Worm (Caenorhabditis elegans) whole organism, young adult: Measurements from ENCODE around the gene F55G1.7.

ENCODE experiments used
- F10E7.11 ChIP-seq: sonication (generic microtip); optimal IDR thresholded peaks from 2 replicates; lab custom pipeline; 2017; ENCODE audit warnings: mild to moderate bottlenecking, missing genetic modification characterization, moderate library complexity, missing compliant biosample characterization
- F37B4.10 ChIP-seq: fragments of 200-800 bp; sonication (Bioruptor generic); IDR thresholded peaks from 2 replicates; pipeline ENCODE4 v1.3.6; 2022; ENCODE audit warnings: missing genetic modification characterization, missing compliant biosample characterization
- F57C9.4 ChIP-seq: sonication (generic microtip); optimal IDR thresholded peaks from 2 replicates; lab custom pipeline; 2017; ENCODE audit warnings: mild to moderate bottlenecking, missing genetic modification characterization, missing compliant biosample characterization
- K12H6.12 ChIP-seq: fragments of 200-800 bp; sonication (Bioruptor generic); optimal IDR thresholded peaks from 2 replicates; lab custom pipeline; 2018; ENCODE audit warnings: mild to moderate bottlenecking, missing genetic modification characterization, missing compliant biosample characterization
- ZK185.1 ChIP-seq: sonication (generic microtip); optimal IDR thresholded peaks from 2 replicates; lab custom pipeline; 2016; ENCODE audit warnings: mild to moderate bottlenecking, missing genetic modification characterization, missing compliant biosample characterization; ENCODE audit not compliant: poor library complexity, severe bottlenecking
- akir-1 ChIP-seq: fragments of 200-800 bp; sonication (Bioruptor generic); optimal IDR thresholded peaks from 2 replicates; lab custom pipeline; 2018; ENCODE audit warnings: mild to moderate bottlenecking, missing genetic modification characterization, moderate library complexity, missing compliant biosample characterization
- aptf-3 ChIP-seq: fragments of 200-800 bp; sonication (Bioruptor generic); IDR thresholded peaks from 2 replicates; pipeline ENCODE4 v1.3.6; 2022; ENCODE audit warnings: missing genetic modification characterization, missing compliant biosample characterization
- attf-3 ChIP-seq: fragments of 200-800 bp; sonication (Bioruptor generic); conservative IDR thresholded peaks from 2 replicates; pipeline ENCODE4 v1.3.6; 2022; ENCODE audit warnings: missing genetic modification reagents, missing genetic modification characterization, missing compliant biosample characterization
- ceh-27 ChIP-seq: fragments of 200-800 bp; sonication (Bioruptor generic); optimal IDR thresholded peaks from 2 replicates; lab custom pipeline; 2018; ENCODE audit warnings: mild to moderate bottlenecking, missing genetic modification characterization, moderate library complexity, missing compliant biosample characterization
- chd-7 ChIP-seq: sonication (generic microtip); optimal IDR thresholded peaks from 2 replicates; lab custom pipeline; 2016; ENCODE audit warnings: mild to moderate bottlenecking, missing genetic modification characterization, moderate library complexity, missing compliant biosample characterization
- egl-18 ChIP-seq: fragments of 200-800 bp; sonication (Bioruptor generic); IDR thresholded peaks from 2 replicates; pipeline ENCODE4 v1.3.6; 2022; ENCODE audit warnings: missing genetic modification reagents, missing genetic modification characterization, missing compliant biosample characterization
- egl-44 ChIP-seq: fragments of 200-800 bp; sonication (Bioruptor generic); IDR thresholded peaks from 2 replicates; pipeline ENCODE4 v1.3.6; 2022; ENCODE audit warnings: missing genetic modification reagents, missing genetic modification characterization, missing compliant biosample characterization
- egrh-3 ChIP-seq: fragments of 200-800 bp; sonication (Bioruptor generic); IDR thresholded peaks from 2 replicates; pipeline ENCODE4 v1.3.6; 2022; ENCODE audit warnings: missing genetic modification reagents, missing genetic modification characterization, missing compliant biosample characterization
- ekl-4 ChIP-seq: fragments of 200-800 bp; sonication (Bioruptor generic); IDR thresholded peaks from 2 replicates; pipeline ENCODE4 v1.3.6; 2022; ENCODE audit warnings: missing genetic modification reagents, missing genetic modification characterization, missing compliant biosample characterization
- fkh-3 ChIP-seq: sonication (generic microtip); optimal IDR thresholded peaks from 2 replicates; lab custom pipeline; 2016; ENCODE audit warnings: mild to moderate bottlenecking, missing genetic modification characterization, missing compliant biosample characterization
- gei-17 ChIP-seq: fragments of 200-800 bp; sonication (Bioruptor generic); optimal IDR thresholded peaks from 2 replicates; lab custom pipeline; 2018; ENCODE audit warnings: mild to moderate bottlenecking, missing genetic modification characterization, missing compliant biosample characterization
- him-1 ChIP-seq: sonication (generic microtip); optimal IDR thresholded peaks from 2 replicates; lab custom pipeline; 2016; ENCODE audit warnings: missing genotype, missing genetic modification reagents, missing genetic modification characterization, missing compliant biosample characterization
- lag-1 ChIP-seq: fragments of 200-800 bp; sonication (Bioruptor generic); IDR thresholded peaks from 2 replicates; pipeline ENCODE4 v1.3.6; 2022; ENCODE audit warnings: missing genetic modification reagents, missing genetic modification characterization, missing compliant biosample characterization
- let-526 ChIP-seq: fragments of 200-800 bp; sonication (Bioruptor generic); IDR thresholded peaks from 2 replicates; pipeline ENCODE4 v1.3.6; 2022; ENCODE audit warnings: missing genetic modification reagents, missing genetic modification characterization, missing compliant biosample characterization
- lin-54 ChIP-seq: fragments of 200-800 bp; sonication (Bioruptor generic); optimal IDR thresholded peaks from 2 replicates; lab custom pipeline; 2018; ENCODE audit warnings: mild to moderate bottlenecking, missing genetic modification characterization, missing compliant biosample characterization
- lsy-27 ChIP-seq: sonication (generic microtip); optimal IDR thresholded peaks from 2 replicates; lab custom pipeline; 2017; ENCODE audit warnings: missing genetic modification characterization, mild to moderate bottlenecking, missing compliant biosample characterization, antibody characterized with exemption, missing genotype, borderline replicate concordance; ENCODE audit not compliant: insufficient read depth
- madf-8 ChIP-seq: fragments of 200-800 bp; sonication (Bioruptor generic); conservative IDR thresholded peaks from 2 replicates; pipeline ENCODE4 v1.3.6; 2022; ENCODE audit warnings: missing genetic modification reagents, missing genetic modification characterization, missing compliant biosample characterization
- mes-4 ChIP-seq: sonication (generic microtip); optimal IDR thresholded peaks from 2 replicates; lab custom pipeline; 2016; ENCODE audit warnings: missing genotype, missing genetic modification characterization, missing compliant biosample characterization
- nhr-120 ChIP-seq: fragments of 200-800 bp; sonication (Bioruptor generic); IDR thresholded peaks from 2 replicates; pipeline ENCODE4 v1.3.6; 2022; ENCODE audit warnings: missing genetic modification characterization, missing compliant biosample characterization
- nhr-27 ChIP-seq: fragments of 200-800 bp; sonication (Bioruptor generic); optimal IDR thresholded peaks from 2 replicates; lab custom pipeline; 2018; ENCODE audit warnings: mild to moderate bottlenecking, missing genetic modification characterization, moderate library complexity, missing compliant biosample characterization
- nhr-80 ChIP-seq: sonication (generic microtip); optimal IDR thresholded peaks from 2 replicates; lab custom pipeline; 2016; ENCODE audit warnings: missing genetic modification characterization, missing compliant biosample characterization
- pbrm-1 ChIP-seq: fragments of 200-800 bp; sonication (Bioruptor generic); IDR thresholded peaks from 2 replicates; pipeline ENCODE4 v1.3.6; 2022; ENCODE audit warnings: missing genetic modification reagents, missing genetic modification characterization, missing compliant biosample characterization
- rcor-1 ChIP-seq: fragments of 200-800 bp; sonication (Bioruptor generic); IDR thresholded peaks from 2 replicates; pipeline ENCODE4 v1.3.6; 2022; ENCODE audit warnings: missing genetic modification reagents, missing genetic modification characterization, missing compliant biosample characterization
- rec-8 ChIP-seq, 2 experiments: sonication (generic microtip); optimal IDR thresholded peaks; 2 replicates each; lab custom pipeline; 2016; ENCODE audit warnings: mild to moderate bottlenecking in 2 of 2, missing genetic modification characterization in 2 of 2, missing genetic modification reagents in 2 of 2, missing genotype in 2 of 2, missing biosample characterization in 1 of 2, missing compliant biosample characterization in 1 of 2, moderate library complexity in 1 of 2
- repo-1 ChIP-seq: sonication (generic microtip); optimal IDR thresholded peaks from 2 replicates; lab custom pipeline; 2017; ENCODE audit warnings: mild to moderate bottlenecking, missing genetic modification characterization, missing compliant biosample characterization
- snpc-1.3 ChIP-seq: sonication (generic microtip); optimal IDR thresholded peaks from 2 replicates; lab custom pipeline; 2017; ENCODE audit warnings: missing genetic modification characterization, mild to moderate bottlenecking, missing compliant biosample characterization, antibody characterized with exemption, moderate library complexity, missing genotype, missing genetic modification reagents; ENCODE audit not compliant: insufficient read depth
- somi-1 ChIP-seq: fragments of 200-800 bp; sonication (Bioruptor generic); optimal IDR thresholded peaks from 2 replicates; lab custom pipeline; 2018; ENCODE audit warnings: mild to moderate bottlenecking, missing genetic modification characterization, missing compliant biosample characterization
- sptf-2 ChIP-seq: fragments of 200-800 bp; sonication (Bioruptor generic); optimal IDR thresholded peaks from 2 replicates; lab custom pipeline; 2018; ENCODE audit warnings: mild to moderate bottlenecking, missing genetic modification characterization, missing compliant biosample characterization
- unc-62 ChIP-seq: fragments of 150-350 bp; optimal IDR thresholded peaks from 2 replicates; lab custom pipeline; 2014; ENCODE audit warnings: missing biosample characterization, missing genetic modification reagents, missing genetic modification characterization
- zfh-2 ChIP-seq: fragments of 200-800 bp; sonication (Bioruptor generic); conservative IDR thresholded peaks from 2 replicates; pipeline ENCODE4 v1.3.6; 2022; ENCODE audit warnings: missing genetic modification reagents, missing genetic modification characterization, missing compliant biosample characterization
- ztf-28 ChIP-seq: fragments of 200-800 bp; sonication (Bioruptor generic); IDR thresholded peaks from 2 replicates; pipeline ENCODE4 v1.3.6; 2022; ENCODE audit warnings: missing genetic modification reagents, missing genetic modification characterization, missing compliant biosample characterization

F55G1.7 gene

DNA sequence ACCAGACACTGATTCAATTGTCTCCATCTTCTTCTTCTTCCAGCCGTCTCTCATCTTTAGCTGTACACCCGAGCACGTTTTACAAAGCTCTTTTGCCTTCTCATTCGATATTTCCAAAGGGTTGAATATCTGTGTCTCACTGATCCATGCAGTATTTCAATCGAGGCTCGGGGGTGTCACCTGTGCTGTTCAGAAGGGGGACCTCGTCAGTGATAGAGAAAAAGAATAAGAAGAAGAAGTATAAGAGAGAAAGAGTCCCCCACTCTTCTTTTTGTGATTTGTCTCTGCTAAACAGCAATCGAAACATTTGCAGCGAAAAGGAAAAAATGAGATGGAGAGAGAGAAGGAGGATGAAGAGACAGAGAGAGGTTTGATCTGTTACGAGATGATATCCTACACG, 43.6 kb downstream of the F55G1.7 start:
- TF ChIP-seq somi-1 (GFP tag; lab: Kevin White, UChicago) (peak; percentile 9), nhr-120 (no peak)
- TF ChIP-seq, all 124 proteins: peak for 1

DNA sequence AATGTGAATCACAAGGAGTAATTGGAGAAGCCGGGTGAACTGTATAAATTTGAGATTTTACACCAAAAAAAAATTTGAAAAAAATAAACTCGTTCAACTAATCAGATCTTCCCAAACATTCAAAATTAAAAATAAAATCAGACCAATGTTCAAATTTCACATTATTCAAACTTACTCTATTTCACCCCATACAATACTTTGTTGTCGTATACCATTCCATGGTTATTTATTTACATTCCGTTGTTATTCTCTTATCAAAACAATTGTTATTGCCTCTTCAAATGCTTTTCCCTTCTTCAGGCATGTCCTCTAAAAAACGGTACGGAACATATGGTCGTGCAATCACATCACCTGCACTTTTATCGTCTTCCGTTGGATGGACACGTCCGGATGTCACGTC, 45.4 kb downstream of the F55G1.7 start, which contains the start of gene unc-82:
Gene unc-82 (plus strand): TSS at position 301 of the 400 bp plus-strand sequence.
- no peak for TF ChIP-seq akir-1 (GFP tag; lab: Kevin White, UChicago)
- no peak for TF ChIP-seq madf-8 (GFP tag; lab: Robert Waterston, UW)
- TF ChIP-seq egl-44 (GFP tag; lab: Robert Waterston, UW) = no peak
- no peak for TF ChIP-seq ceh-27 (GFP tag; lab: Kevin White, UChicago)
- TF ChIP-seq chd-7 (tag; lab: Kevin White, UChicago) = no peak
- no peak for TF ChIP-seq rec-8 (tag; optimal IDR thresholded peaks at IDR 0.05; lab: Kevin White, UChicago)
- no peak for TF ChIP-seq snpc-1.3 (tag; lab: Kevin White, UChicago)
- no peak for TF ChIP-seq lag-1
- TF ChIP-seq attf-3 (GFP tag; lab: Robert Waterston, UW) = no peak
- no peak for TF ChIP-seq sptf-2 (GFP tag; lab: Kevin White, UChicago)
- TF ChIP-seq pbrm-1 (GFP tag; lab: Robert Waterston, UW) = no peak
- no peak for TF ChIP-seq K12H6.12 (tag; lab: Kevin White, UChicago)
- TF ChIP-seq nhr-27 = no peak

DNA sequence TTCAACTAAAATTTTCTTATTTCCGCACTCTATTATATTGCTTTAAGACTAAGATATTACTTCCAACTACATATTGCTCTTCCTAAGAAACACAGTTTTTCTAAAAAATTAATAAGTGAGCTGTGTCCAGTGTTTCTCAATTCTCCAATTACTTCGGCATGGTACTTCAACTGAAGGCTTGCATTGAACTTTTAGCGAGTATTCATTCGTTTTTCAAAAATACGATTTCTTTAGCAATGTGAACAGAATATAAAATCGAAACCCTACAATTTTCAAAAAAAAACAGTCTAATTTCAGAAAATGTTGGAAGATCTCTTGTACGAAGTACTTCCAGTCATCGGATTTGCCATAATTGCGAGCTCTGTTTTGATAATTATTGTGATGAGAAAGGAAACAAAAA, 48.7 kb downstream of the F55G1.7 start, which contains the start of gene srtx-1:
Gene srtx-1 (plus strand): TSS at position 301 of the 400 bp plus-strand sequence.
- TF ChIP-seq ZK185.1 (tag; lab: Kevin White, UChicago) (no peak), F37B4.10 (no peak), F10E7.11 (tag; lab: Kevin White, UChicago) (no peak), let-526 (no peak), ztf-28 (GFP tag; lab: Robert Waterston, UW) (no peak), repo-1 (tag; lab: Kevin White, UChicago) (no peak), ekl-4 (GFP tag; lab: Robert Waterston, UW) (no peak), aptf-3 (GFP tag; lab: Robert Waterston, UW) (no peak), gei-17 (no peak), pbrm-1 (GFP tag; lab: Robert Waterston, UW) (no peak), lin-54 (no peak), F57C9.4 (tag; lab: Kevin White, UChicago) (no peak), lsy-27 (tag; lab: Kevin White, UChicago) (no peak), nhr-80 (tag; lab: Kevin White, UChicago) (no peak), attf-3 (GFP tag; lab: Robert Waterston, UW) (no peak), zfh-2 (GFP tag; lab: Robert Waterston, UW) (no peak), rcor-1 (GFP tag; lab: Robert Waterston, UW) (no peak)

DNA sequence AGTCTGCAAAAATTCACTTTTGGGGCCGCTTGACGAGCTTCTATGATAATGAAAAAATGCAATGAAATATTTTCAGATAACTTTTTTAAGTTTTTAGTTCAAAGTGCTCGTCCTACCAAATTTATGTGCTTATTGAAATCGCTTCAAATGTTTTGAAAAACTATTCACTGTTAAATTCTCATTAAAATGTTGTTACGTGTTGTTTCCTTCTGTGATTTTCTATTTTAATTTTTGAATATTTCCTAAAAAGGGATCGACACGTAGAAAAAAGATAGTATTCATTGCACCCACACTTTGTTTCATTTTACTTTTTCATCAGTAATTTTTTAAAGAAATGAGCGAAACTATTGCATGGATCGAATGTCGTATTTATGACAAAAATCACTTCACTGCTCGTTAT, 50.8 kb downstream of the F55G1.7 start, which contains the start of gene B0496.6:
Gene B0496.6 (plus strand): TSS at position 301 of the 400 bp plus-strand sequence.
- TF ChIP-seq unc-62 (GFP tag; lab: Kevin White, UChicago) (no peak), egl-18 (GFP tag; lab: Robert Waterston, UW) (no peak), egrh-3 (GFP tag; lab: Robert Waterston, UW) (no peak), fkh-3 (tag; lab: Kevin White, UChicago) (no peak), mes-4 (tag; lab: Kevin White, UChicago) (no peak), ztf-28 (GFP tag; lab: Robert Waterston, UW) (no peak), him-1 (tag; lab: Kevin White, UChicago) (no peak)
